Fruit fly (Drosophila melanogaster): Measurements from ENCODE around the gene sav.

sav gene

dm6 chr3R:23067209-23067826 is 6.2 kb upstream of the sav start, which contains the start of gene CG17111 (continued):
- no peak for TF ChIP-seq HLHmδ (GFP tag; optimal IDR thresholded peaks at IDR 0.05)
- no peak for TF ChIP-seq danr (GFP tag; IDR thresholded peaks at IDR 0.05)
- TF ChIP-seq ttk (GFP tag; IDR thresholded peaks at IDR 0.05) = 0 out of 2 replicates have a peak, but pooled peaks have one; percentile 35
- TF ChIP-seq zf30C (GFP tag; optimal IDR thresholded peaks at IDR 0.05) = no peak
- TF ChIP-seq repo (GFP tag; optimal IDR thresholded peaks at IDR 0.05) = no peak
- no peak for TF ChIP-seq CG15011 (GFP tag; optimal IDR thresholded peaks at IDR 0.05)
- peak; percentile 57 for TF ChIP-seq Med (GFP tag)
- peak; percentile 25 for TF ChIP-seq Xbp1 (GFP tag; optimal IDR thresholded peaks at IDR 0.05)
- TF ChIP-seq CG9932 (GFP tag; IDR thresholded peaks at IDR 0.05) = no peak
- peak; percentile 37 for TF ChIP-seq fd96Cb (tag; optimal IDR thresholded peaks at IDR 0.05)
- no peak for TF ChIP-seq ash1 (GFP tag; optimal IDR thresholded peaks at IDR 0.05)
- no peak for TF ChIP-seq ERR (GFP tag; optimal IDR thresholded peaks at IDR 0.05)
- peak; percentile 4 for TF ChIP-seq tap (tag; optimal IDR thresholded peaks at IDR 0.05)
- no peak for TF ChIP-seq Tbp (GFP tag; optimal IDR thresholded peaks at IDR 0.05)
- peak; percentile 33 for TF ChIP-seq ATbp (GFP tag; optimal IDR thresholded peaks at IDR 0.05)
- TF ChIP-seq lab (GFP tag; optimal IDR thresholded peaks at IDR 0.05) = peak; percentile 45
- TF ChIP-seq tin (GFP tag; optimal IDR thresholded peaks at IDR 0.05) = peak; percentile 27
- peak; percentile 65 for TF ChIP-seq dmrt99B (tag; optimal IDR thresholded peaks at IDR 0.05)
- peak; percentile 68 for TF ChIP-seq Ets65A (GFP tag)
- no peak for TF ChIP-seq CG33213 (GFP tag; optimal IDR thresholded peaks at IDR 0.05)
- no peak for TF ChIP-seq dan (GFP tag; IDR thresholded peaks at IDR 0.05)
- TF ChIP-seq slbo (GFP tag; IDR thresholded peaks at IDR 0.05) = 0 out of 2 replicates have a peak, but pooled peaks have one; percentile 11
- peak; percentile 12 for TF ChIP-seq CG10654 (GFP tag; optimal IDR thresholded peaks at IDR 0.05)
- no peak for TF ChIP-seq ems (GFP tag; optimal IDR thresholded peaks at IDR 0.05)
- TF ChIP-seq Hsf (GFP tag; optimal IDR thresholded peaks at IDR 0.05) = peak; percentile 18
- TF ChIP-seq CG1233 (GFP tag; optimal IDR thresholded peaks at IDR 0.05) = peak; percentile 4
- no peak for TF ChIP-seq ro (GFP tag; IDR thresholded peaks at IDR 0.05)
- peak; percentile 26 for TF ChIP-seq CG4424 (GFP tag; optimal IDR thresholded peaks at IDR 0.05)
- TF ChIP-seq B-H1 (GFP tag; IDR thresholded peaks at IDR 0.05) = no peak
- peak; percentile 70 for TF ChIP-seq CG2678 (tag; optimal IDR thresholded peaks at IDR 0.05)
- no peak for TF ChIP-seq toy (GFP tag; IDR thresholded peaks at IDR 0.05)
- TF ChIP-seq CG4617 (GFP tag; optimal IDR thresholded peaks at IDR 0.05; ENCODE audit: borderline replicate concordance) = no peak
- peak; percentile 15 for TF ChIP-seq CG17385 (GFP tag; optimal IDR thresholded peaks at IDR 0.05)
- TF ChIP-seq nmo (GFP tag; optimal IDR thresholded peaks at IDR 0.05) = peak; percentile 56
- no peak for TF ChIP-seq CG1529 (GFP tag; optimal IDR thresholded peaks at IDR 0.05)
- TF ChIP-seq HHEX (GFP tag; optimal IDR thresholded peaks at IDR 0.05) = peak; percentile 46
- peak; percentile 3 for TF ChIP-seq lilli (GFP tag; optimal IDR thresholded peaks at IDR 0.05)
- TF ChIP-seq sens (GFP tag) = peak; percentile 75
- peak; percentile 0 for TF ChIP-seq CG5245 (GFP tag; optimal IDR thresholded peaks at IDR 0.05)
- no peak for TF ChIP-seq Dbx (GFP tag; IDR thresholded peaks at IDR 0.05)
- TF ChIP-seq CG8089 (GFP tag; optimal IDR thresholded peaks at IDR 0.05) = no peak
- TF ChIP-seq bab2 (GFP tag; optimal IDR thresholded peaks at IDR 0.05) = peak; percentile 5
- TF ChIP-seq da (GFP tag; optimal IDR thresholded peaks at IDR 0.05) = no peak
- no peak for TF ChIP-seq CG9609 (GFP tag; optimal IDR thresholded peaks at IDR 0.05)
- TF ChIP-seq unpg (GFP tag; optimal IDR thresholded peaks at IDR 0.05) = no peak
- TF ChIP-seq hth (optimal IDR thresholded peaks at IDR 0.05) = no peak
- peak; percentile 60; the same call in 1 of the 2 replicates for TF ChIP-seq CG31441 (GFP tag; IDR thresholded peaks at IDR 0.05)
- 0 out of 2 replicates have a peak, but pooled peaks have one; percentile 13 for TF ChIP-seq wor (GFP tag; IDR thresholded peaks at IDR 0.05)
- peak; percentile 55 for TF ChIP-seq CG9437 (GFP tag; optimal IDR thresholded peaks at IDR 0.05)
- TF ChIP-seq CG17802 (tag; optimal IDR thresholded peaks at IDR 0.05) = no peak
- TF ChIP-seq Abd-B (GFP tag; optimal IDR thresholded peaks at IDR 0.05) = peak; percentile 22
